Fruit fly (Drosophila melanogaster): ENCODE data around the gene CG31729.

Gene CG31729

dm6 chr2L:13289689-13290088 is at the start of gene CG31729:
Gene CG31729, plus strand, starts transcription at chr2L:13289997.
- no peak for TF ChIP-seq CTCF (optimal IDR thresholded peaks at IDR 0.05)
- no peak for TF ChIP-seq CG8478 (optimal IDR thresholded peaks at IDR 0.05)

dm6 chr2L:13244759-13245308 is 45.0 kb upstream of the CG31729 start:
- TF ChIP-seq CG8478 (optimal IDR thresholded peaks at IDR 0.05) (no peak), CTCF (optimal IDR thresholded peaks at IDR 0.05) (no peak)

- TF ChIP-seq CTCF (optimal IDR thresholded peaks at IDR 0.05), result no peak
- no peak for TF ChIP-seq CG8478 (optimal IDR thresholded peaks at IDR 0.05)
Observed at dm6 chr2L:13245855-13246645, 43.7 kb upstream of the CG31729 start, which contains the start of gene CG16820. Gene CG16820, plus strand, starts transcription at chr2L:13246232.

- TF ChIP-seq CG8478 (optimal IDR thresholded peaks at IDR 0.05), result no peak
- no peak for TF ChIP-seq CTCF (optimal IDR thresholded peaks at IDR 0.05)
Observed at dm6 chr2L:13251167-13251566, 38.6 kb upstream of the CG31729 start.

- no peak for TF ChIP-seq CTCF (optimal IDR thresholded peaks at IDR 0.05)
- TF ChIP-seq CG8478 (optimal IDR thresholded peaks at IDR 0.05), result no peak
Observed at dm6 chr2L:13257177-13257576, 32.6 kb upstream of the CG31729 start, which contains the start of gene Naa20B. Gene Naa20B, plus strand, starts transcription at chr2L:13257477.

dm6 chr2L:13258702-13259101 is 31.1 kb upstream of the CG31729 start:
- no peak for TF ChIP-seq CTCF (optimal IDR thresholded peaks at IDR 0.05)
- TF ChIP-seq CG8478 (optimal IDR thresholded peaks at IDR 0.05), result no peak

dm6 chr2L:13259643-13260042 is 30.2 kb upstream of the CG31729 start, which contains the start of gene CG31730:
Gene CG31730, minus strand, starts transcription at chr2L:13259743.
- TF ChIP-seq CG8478 (optimal IDR thresholded peaks at IDR 0.05), result no peak
- TF ChIP-seq CTCF (optimal IDR thresholded peaks at IDR 0.05), result no peak

dm6 chr2L:13260740-13261139 is 29.1 kb upstream of the CG31729 start, which contains the start of gene CG44085:
Gene CG44085, plus strand, starts transcription at chr2L:13261008.
- TF ChIP-seq CG8478 (optimal IDR thresholded peaks at IDR 0.05), result no peak

dm6 chr2L:13265776-13266175 is 24.0 kb upstream of the CG31729 start, which contains the start of gene CG31848:
Gene CG31848, minus strand, starts transcription at chr2L:13265876.
- TF ChIP-seq CTCF (optimal IDR thresholded peaks at IDR 0.05) (no peak), CG8478 (optimal IDR thresholded peaks at IDR 0.05) (no peak)

dm6 chr2L:13266627-13267026 is 23.2 kb upstream of the CG31729 start:
- TF ChIP-seq CTCF (optimal IDR thresholded peaks at IDR 0.05) (no peak), CG8478 (optimal IDR thresholded peaks at IDR 0.05) (no peak)

- no peak for TF ChIP-seq CG8478 (optimal IDR thresholded peaks at IDR 0.05)
- TF ChIP-seq CTCF (optimal IDR thresholded peaks at IDR 0.05), result no peak
Observed at dm6 chr2L:13268040-13268652, 21.7 kb upstream of the CG31729 start.

dm6 chr2L:13272541-13272940 is 17.3 kb upstream of the CG31729 start:
- TF ChIP-seq CTCF (optimal IDR thresholded peaks at IDR 0.05) (no peak), CG8478 (optimal IDR thresholded peaks at IDR 0.05) (no peak)

- TF ChIP-seq CG8478 (optimal IDR thresholded peaks at IDR 0.05) (no peak), CTCF (optimal IDR thresholded peaks at IDR 0.05) (no peak)
Observed at dm6 chr2L:13285791-13286190, 4.0 kb upstream of the CG31729 start.

- no peak for TF ChIP-seq CTCF (optimal IDR thresholded peaks at IDR 0.05)
- TF ChIP-seq CG8478 (optimal IDR thresholded peaks at IDR 0.05), result no peak
Observed at dm6 chr2L:13286456-13286855, 3.3 kb upstream of the CG31729 start, which contains the start of the genes Drep4 and Uvrag. Gene Drep4, minus strand, starts transcription at chr2L:13286462. Gene Uvrag, plus strand, starts transcription at chr2L:13286777.

dm6 chr2L:13290276-13291065 is 674 bp downstream of the CG31729 start:
- TF ChIP-seq CG8478 (optimal IDR thresholded peaks at IDR 0.05) (no peak), CTCF (optimal IDR thresholded peaks at IDR 0.05) (no peak)

Measured in S2 (cell line).